Worm (Caenorhabditis elegans) whole organism, L4/young adult: ENCODE data around the gene F36H12.9.
"Not testable (repeated sequence)": the region's sequence is repeated elsewhere in the genome, so short reads cannot be mapped to it uniquely, and the experiment has no call there.

Source experiments
- W03F9.2 ChIP-seq: fragments of 150-350 bp; optimal IDR thresholded peaks from 2 replicates; lab custom pipeline; 2014; ENCODE audit warnings: missing biosample characterization, missing genetic modification characterization
- dao-5 ChIP-seq: sonication (generic microtip); optimal IDR thresholded peaks from 2 replicates; lab custom pipeline; 2016; ENCODE audit warnings: missing genotype, missing genetic modification characterization, moderate library complexity, missing compliant biosample characterization
- him-1 ChIP-seq: sonication (generic microtip); optimal IDR thresholded peaks from 2 replicates; lab custom pipeline; 2016; ENCODE audit warnings: missing genotype, missing genetic modification reagents, missing genetic modification characterization, missing compliant biosample characterization

F36H12.9 gene

ce11 chrIV:5258385-5258784 is 1.6 kb downstream of the F36H12.9 start, which contains the start of gene ttbk-2.1:
Gene ttbk-2.1, plus strand, starts transcription at chrIV:5258685.
- TF ChIP-seq W03F9.2; dao-5; him-1 (tag; lab: Kevin White, UChicago): not testable (repeated sequence)

DNA sequence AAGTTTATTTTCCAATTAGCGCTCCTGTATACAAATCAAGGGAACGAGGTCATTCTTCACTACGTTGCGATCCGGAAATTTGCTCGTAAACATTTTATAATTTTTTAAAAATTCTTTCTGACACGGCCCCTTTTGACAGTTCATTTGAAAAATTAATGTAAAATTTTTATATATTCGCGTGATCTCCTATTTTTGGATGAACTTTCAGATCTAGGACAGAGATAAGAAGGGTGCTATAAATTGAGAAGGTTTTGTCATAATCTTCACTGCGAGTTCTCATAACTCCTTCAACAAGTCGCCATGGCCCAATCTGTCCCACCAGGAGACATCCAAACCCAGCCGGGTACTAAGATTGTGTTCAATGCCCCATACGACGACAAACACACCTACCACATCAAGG is 3.5 kb downstream of the F36H12.9 start, which contains the start of gene msp-19:
TSS of gene msp-19 (plus strand) at position 301 of the 400 bp plus-strand sequence.
- not testable (repeated sequence) for TF ChIP-seq him-1 (tag; lab: Kevin White, UChicago); W03F9.2; dao-5

- TF ChIP-seq dao-5 (no peak), him-1 (tag; lab: Kevin White, UChicago) (no peak), W03F9.2 (no peak)
Measured at ce11 chrIV:5266474-5266873, 9.6 kb downstream of the F36H12.9 start, which contains the start of gene F36H12.5. Gene F36H12.5, plus strand, starts transcription at chrIV:5266774.

DNA sequence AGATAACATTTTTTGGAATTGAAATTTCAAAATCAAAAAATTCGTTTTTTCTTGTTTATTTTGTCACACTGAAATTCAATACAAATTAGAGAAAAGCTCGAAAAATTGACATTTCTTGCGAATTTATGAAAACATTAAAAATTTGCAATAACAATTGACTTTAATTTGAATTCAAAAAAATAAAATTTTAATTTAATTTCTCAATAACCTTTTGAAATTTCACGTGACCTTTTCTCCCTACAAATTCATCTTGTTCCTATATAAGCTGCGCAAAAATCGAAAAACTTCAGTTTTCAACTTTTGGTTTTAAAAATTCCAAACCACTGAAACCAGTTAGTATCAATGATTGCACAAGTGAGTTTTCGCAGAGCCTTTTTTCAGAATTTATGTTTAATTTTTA is 12.0 kb downstream of the F36H12.9 start, which contains the start of gene F36H12.4:
TSS of gene F36H12.4 (plus strand) at position 301 of the 400 bp plus-strand sequence.
- TF ChIP-seq W03F9.2 = no peak
- no peak for TF ChIP-seq him-1 (tag; lab: Kevin White, UChicago)
- TF ChIP-seq dao-5 = no peak

DNA sequence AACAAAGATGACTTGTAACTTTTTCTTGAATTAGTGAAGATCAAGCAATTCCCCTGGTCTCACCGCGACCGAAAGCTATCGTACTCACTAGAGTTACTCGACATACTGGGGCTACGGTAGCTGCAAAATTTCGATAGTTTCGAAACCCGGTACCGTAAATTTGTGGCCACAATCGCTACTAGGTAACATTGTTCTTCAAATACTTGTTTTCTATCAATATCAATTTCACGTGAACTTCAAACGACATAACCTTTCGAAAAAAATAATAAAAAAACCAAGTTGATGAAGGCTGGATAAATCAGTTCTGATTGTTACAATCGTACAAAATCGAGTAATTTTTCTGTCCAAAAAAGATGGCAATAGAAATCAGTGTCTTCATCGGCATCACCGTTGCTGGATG is 15.7 kb downstream of the F36H12.9 start, which contains the start of gene F36H12.3:
TSS of gene F36H12.3 (plus strand) at position 301 of the 400 bp plus-strand sequence.
- TF ChIP-seq W03F9.2 (no peak), dao-5 (no peak), him-1 (tag; lab: Kevin White, UChicago) (no peak)

DNA sequence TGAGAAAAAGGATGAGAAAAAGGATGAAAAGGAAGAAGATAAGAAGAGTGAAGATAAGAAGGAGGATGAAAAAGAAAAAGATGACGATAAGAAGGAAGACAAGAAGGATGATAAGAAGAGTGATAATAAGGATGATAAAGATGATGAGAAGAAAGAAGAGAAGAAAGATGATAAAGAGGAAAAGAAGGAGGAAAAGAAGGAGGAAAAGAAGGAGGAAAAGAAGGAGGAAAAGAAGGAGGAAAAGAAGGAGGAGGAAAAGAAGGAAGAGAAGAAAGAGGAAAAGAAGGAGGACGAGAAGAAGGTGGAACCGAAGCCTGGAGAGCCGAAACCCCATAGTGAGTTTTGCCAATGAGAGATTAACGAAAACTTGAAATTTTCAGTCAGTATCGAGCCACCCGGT is 16.6 kb downstream of the F36H12.9 start:
- TF ChIP-seq dao-5 (no peak), W03F9.2 (no peak), him-1 (tag; lab: Kevin White, UChicago) (no peak)

DNA sequence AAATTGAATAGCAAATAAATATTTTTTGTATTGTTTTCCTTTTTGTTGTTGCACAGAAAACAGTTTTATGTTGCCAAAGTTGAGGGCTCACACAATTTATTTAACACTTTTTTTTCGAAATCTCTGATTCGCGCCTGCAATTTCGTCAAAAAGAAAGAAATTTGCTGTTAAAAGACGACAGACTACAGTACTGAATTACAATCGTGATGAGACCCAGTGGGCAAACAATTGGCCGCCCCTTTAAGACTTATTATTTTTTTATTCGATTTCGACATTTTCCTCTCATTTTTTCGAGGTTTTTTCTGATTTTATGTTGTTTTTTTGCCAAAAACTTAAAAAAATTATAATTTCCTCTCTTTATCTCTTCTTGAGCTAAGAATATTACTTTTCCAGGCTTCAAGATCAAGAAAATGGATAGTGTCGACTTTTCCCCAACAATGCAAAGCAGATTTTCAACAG is 17.3 kb downstream of the F36H12.9 start, which contains the start of gene slfl-4:
TSS of gene slfl-4 (plus strand) at position 409 of the 459 bp plus-strand sequence.
- TF ChIP-seq W03F9.2 (no peak), dao-5 (no peak), him-1 (tag; lab: Kevin White, UChicago) (no peak)

DNA sequence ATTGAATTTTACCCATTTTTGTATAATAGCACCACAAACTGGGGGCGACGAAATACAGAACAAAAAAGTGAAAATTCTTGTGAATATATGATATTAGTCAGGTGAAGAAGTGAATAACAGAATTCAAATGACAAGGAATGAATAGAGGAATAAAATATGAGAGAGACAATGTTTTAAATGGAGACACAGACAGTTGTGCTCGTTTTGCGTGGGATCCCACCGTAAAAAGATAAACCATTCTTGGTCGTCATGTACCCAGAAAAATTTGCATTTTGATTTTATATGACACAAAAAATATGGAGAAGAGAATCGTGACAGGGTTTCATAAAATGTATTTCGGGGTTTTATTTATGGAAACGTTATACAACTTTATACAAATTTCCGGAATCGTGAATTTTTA is 20.9 kb downstream of the F36H12.9 start, which contains the start of gene F36H12.17:
TSS of gene F36H12.17 (minus strand) at position 101 of the 400 bp plus-strand sequence.
- TF ChIP-seq him-1 (tag; lab: Kevin White, UChicago) (no peak), dao-5 (no peak), W03F9.2 (no peak)

ce11 chrIV:5281457-5281856 is 24.6 kb downstream of the F36H12.9 start:
- TF ChIP-seq dao-5 (no peak), him-1 (tag; lab: Kevin White, UChicago) (no peak), W03F9.2 (no peak)

- TF ChIP-seq dao-5 (no peak), him-1 (tag; lab: Kevin White, UChicago) (no peak), W03F9.2 (no peak)
Measured at ce11 chrIV:5287190-5287589, 30.4 kb downstream of the F36H12.9 start.

ce11 chrIV:5288932-5289331 is 32.1 kb downstream of the F36H12.9 start:
- TF ChIP-seq dao-5 = no peak
- TF ChIP-seq W03F9.2 = no peak
- TF ChIP-seq him-1 (tag; lab: Kevin White, UChicago) = no peak

- TF ChIP-seq him-1 (tag; lab: Kevin White, UChicago) (no peak), dao-5 (no peak), W03F9.2 (no peak)
Measured at ce11 chrIV:5290547-5290946, 33.7 kb downstream of the F36H12.9 start, which contains the start of gene nlp-47. Gene nlp-47, plus strand, starts transcription at chrIV:5290847.

- no peak for TF ChIP-seq W03F9.2
- no peak for TF ChIP-seq dao-5
- no peak for TF ChIP-seq him-1 (tag; lab: Kevin White, UChicago)
Measured at ce11 chrIV:5291207-5291606, 34.4 kb downstream of the F36H12.9 start.

DNA sequence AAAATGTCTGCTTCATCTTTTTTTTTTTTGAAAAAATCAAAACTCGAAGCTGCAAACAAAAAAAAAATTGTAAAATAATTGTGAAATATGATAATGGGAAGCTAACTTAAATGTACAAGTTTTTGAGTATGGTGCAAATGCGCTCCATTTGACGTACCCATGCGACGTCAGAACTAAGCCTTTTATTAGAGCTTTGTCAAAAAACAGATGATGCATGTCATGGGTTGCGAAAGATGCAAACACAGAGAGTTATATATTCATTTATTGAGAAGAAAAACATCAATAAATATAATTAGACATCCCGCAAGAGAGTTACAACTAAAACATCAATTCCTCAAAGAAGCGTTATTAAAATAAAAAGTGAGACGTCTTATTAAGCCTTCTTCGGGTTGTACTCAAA is 37.6 kb downstream of the F36H12.9 start:
- TF ChIP-seq him-1 (tag; lab: Kevin White, UChicago) (no peak), W03F9.2 (no peak), dao-5 (no peak)

ce11 chrIV:5295240-5295639 is 38.4 kb downstream of the F36H12.9 start, which contains the start of gene msp-51:
Gene msp-51, minus strand, starts transcription at chrIV:5295340.
- not testable (repeated sequence) for TF ChIP-seq him-1 (tag; lab: Kevin White, UChicago); dao-5; W03F9.2
